Fruit fly (Drosophila melanogaster) S2 (cell line): Measurements from ENCODE around the gene udt.

Experiments
- CG8478 ChIP-seq: fragments of >200 bp; optimal IDR thresholded peaks from 2 replicates; lab custom pipeline; 2018
- CTCF ChIP-seq, 2 experiments: fragments of >200 bp; optimal IDR thresholded peaks; 2 replicates each; lab custom pipeline; 2018

udt gene

dm6 chr3R:23722680-23723372 lies 40.2 kb downstream of the udt start, which contains the start of gene CG10365:
TSS of gene CG10365 (plus strand) at chr3R:23723331.
- TF ChIP-seq CG8478 (lab: Kevin White, UChicago) (no peak), CTCF (optimal IDR thresholded peaks at IDR 0.05; lab: Kevin White, UChicago) (no peak)

DNA sequence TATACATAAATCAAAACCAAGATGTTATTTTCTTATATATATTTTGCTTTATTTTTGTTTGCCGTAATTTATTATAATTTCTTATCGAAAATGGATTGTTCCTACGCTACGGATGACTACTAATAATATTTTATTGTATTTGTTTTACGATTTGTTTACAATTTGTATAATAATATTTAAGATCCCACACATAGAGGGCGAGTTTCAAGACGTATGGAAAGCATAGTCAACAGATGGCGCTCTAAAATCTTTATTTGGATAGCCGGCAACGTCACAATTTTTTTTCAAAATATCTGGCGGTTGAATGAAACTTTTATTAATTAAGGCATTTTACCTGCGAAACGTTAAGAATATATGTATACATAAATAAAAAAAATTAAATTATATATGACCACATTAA lies 41.1 kb downstream of the udt start:
- TF ChIP-seq CG8478 (lab: Kevin White, UChicago), result no peak
- peak; percentile 54 to 90 for TF ChIP-seq CTCF (optimal IDR thresholded peaks at IDR 0.05; lab: Kevin White, UChicago)

- no peak for TF ChIP-seq CTCF (optimal IDR thresholded peaks at IDR 0.05; lab: Kevin White, UChicago)
- no peak for TF ChIP-seq CG8478 (lab: Kevin White, UChicago)
Observed at dm6 chr3R:23721525-23721924, 41.5 kb downstream of the udt start, which contains the start of gene CG10232. TSS of gene CG10232 (minus strand) at chr3R:23721625.

DNA sequence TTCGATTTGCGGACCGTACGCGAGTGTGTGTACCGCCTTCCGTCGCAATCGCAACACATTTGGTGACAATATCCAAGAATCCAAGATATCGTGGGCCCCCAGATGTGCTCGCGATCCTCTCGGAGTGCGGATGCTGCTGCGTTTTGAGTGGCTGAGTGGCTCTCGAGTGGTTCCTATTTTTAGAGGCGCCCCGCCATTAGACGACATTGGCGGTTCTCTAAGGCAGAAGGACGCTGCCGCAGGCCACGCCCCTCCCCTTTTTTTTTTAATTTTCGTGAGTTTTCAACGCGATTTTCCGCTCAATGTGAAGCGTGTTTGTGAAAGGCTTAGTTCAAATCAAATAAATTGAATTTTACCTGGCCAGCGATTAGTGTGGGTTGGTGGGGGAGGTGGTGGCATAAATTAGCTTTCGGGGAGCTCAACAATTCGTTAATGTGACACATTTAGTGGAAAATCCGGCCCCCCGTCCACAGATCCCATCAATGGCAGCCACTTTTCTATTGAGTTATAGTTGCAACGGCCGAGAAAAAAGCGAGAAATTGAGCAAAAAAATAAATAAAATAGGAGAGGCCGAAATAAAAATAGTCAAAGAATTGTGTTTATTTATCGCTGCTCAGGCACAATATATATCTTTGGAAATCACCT lies 44.6 kb downstream of the udt start, which contains the start of gene nau:
TSS of gene nau (minus strand) at position 61 of the 645 bp plus-strand sequence.
- no peak for TF ChIP-seq CG8478 (lab: Kevin White, UChicago)
- TF ChIP-seq CTCF (optimal IDR thresholded peaks at IDR 0.05; lab: Kevin White, UChicago), result no peak

- TF ChIP-seq CG8478 (lab: Kevin White, UChicago), result no peak
- no peak for TF ChIP-seq CTCF (optimal IDR thresholded peaks at IDR 0.05; lab: Kevin White, UChicago)
Observed at dm6 chr3R:23714852-23715251, 48.2 kb downstream of the udt start.

DNA sequence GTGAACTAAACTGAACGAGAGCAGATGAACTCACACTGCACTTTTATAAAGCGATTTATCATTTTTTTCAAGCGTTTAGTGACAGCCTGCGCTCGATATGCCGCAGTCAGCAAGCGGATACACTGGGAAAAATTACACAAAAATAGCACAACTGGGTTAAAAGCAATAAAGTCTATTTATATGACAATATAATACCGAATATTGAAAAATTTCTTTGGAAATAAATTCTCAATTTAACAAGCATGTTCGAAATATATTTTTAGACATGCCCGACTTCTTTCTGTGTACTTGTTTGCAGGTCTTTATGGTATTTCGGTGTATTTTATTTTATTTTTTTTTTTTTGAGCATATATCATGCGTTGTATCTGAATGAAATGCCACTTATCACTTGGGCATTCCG lies 49.2 kb downstream of the udt start:
- TF ChIP-seq CG8478 (lab: Kevin White, UChicago) (no peak), CTCF (optimal IDR thresholded peaks at IDR 0.05; lab: Kevin White, UChicago) (no peak)

DNA sequence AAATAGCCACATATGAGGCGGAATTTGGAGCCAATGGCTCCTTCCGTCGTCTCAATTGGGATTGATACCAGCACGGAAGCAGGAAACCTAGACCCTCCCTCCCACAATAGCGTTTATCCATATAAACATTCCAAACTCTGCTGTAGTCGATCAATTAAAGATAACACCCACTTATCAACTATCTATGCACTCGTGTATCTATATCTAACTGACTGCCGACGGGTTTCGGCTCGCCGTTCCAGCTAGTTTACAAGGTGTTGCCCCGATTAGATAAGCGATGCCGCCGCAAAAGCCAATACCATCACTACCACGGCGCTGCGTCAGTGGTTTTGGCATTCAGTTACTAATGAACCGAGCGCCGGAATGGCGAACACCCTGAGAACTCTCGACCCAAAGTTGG lies 51.9 kb downstream of the udt start, which contains the start of gene CG10300:
TSS of gene CG10300 (plus strand) at position 333 of the 400 bp plus-strand sequence.
- TF ChIP-seq CTCF (optimal IDR thresholded peaks at IDR 0.05; lab: Kevin White, UChicago), result no peak
- TF ChIP-seq CG8478 (lab: Kevin White, UChicago), result no peak
